Worm (Caenorhabditis elegans) whole organism, L4 larva: ENCODE data around the gene B0212.3.

Experiments
- D1046.2 ChIP-seq: fragments of 200-800 bp; sonication (Bioruptor generic); IDR thresholded peaks from 2 replicates; pipeline ENCODE4 v1.3.6; 2022; ENCODE audit warnings: missing genetic modification characterization, missing compliant biosample characterization
- F10B5.3 ChIP-seq: sonication (generic microtip); optimal IDR thresholded peaks from 2 replicates; lab custom pipeline; 2016; ENCODE audit warnings: mild to moderate bottlenecking, missing genetic modification characterization, missing compliant biosample characterization
- F26F4.8 ChIP-seq: fragments of 200-800 bp; sonication (Bioruptor generic); conservative IDR thresholded peaks from 2 replicates; pipeline ENCODE4 v1.3.6; 2022; ENCODE audit warnings: missing genetic modification characterization, missing compliant biosample characterization
- F37D6.2 ChIP-seq: sonication (generic microtip); optimal IDR thresholded peaks from 2 replicates; lab custom pipeline; 2016; ENCODE audit warnings: mild to moderate bottlenecking, missing genetic modification characterization, missing compliant biosample characterization
- F44E2.7 ChIP-seq: fragments of 200-800 bp; sonication (Bioruptor generic); IDR thresholded peaks from 2 replicates; pipeline ENCODE4 v2.1.2; 2022; ENCODE audit warnings: missing genetic modification characterization, missing compliant biosample characterization
- F49E8.2 ChIP-seq: sonication (generic microtip); optimal IDR thresholded peaks from 2 replicates; lab custom pipeline; 2016; ENCODE audit warnings: missing compliant biosample characterization, mild to moderate bottlenecking, missing genetic modification characterization, borderline replicate concordance
- R02D3.7 ChIP-seq: fragments of 150-350 bp; sonication (generic microtip); optimal IDR thresholded peaks from 3 replicates; lab custom pipeline; 2014; ENCODE audit warnings: missing biosample characterization, missing genetic modification characterization
- T20F7.1 ChIP-seq: fragments of 200-800 bp; sonication (Bioruptor generic); optimal IDR thresholded peaks from 2 replicates; lab custom pipeline; 2018; ENCODE audit warnings: mild to moderate bottlenecking, missing genetic modification characterization, missing compliant biosample characterization
- T26A8.4 ChIP-seq: fragments of 200-800 bp; sonication (Bioruptor generic); IDR thresholded peaks from 2 replicates; pipeline ENCODE4 v1.3.6; 2022; ENCODE audit warnings: missing genetic modification characterization, missing compliant biosample characterization
- Y105C5A.15 ChIP-seq: fragments of 200-800 bp; sonication (Bioruptor generic); IDR thresholded peaks from 2 replicates; pipeline ENCODE4 v1.3.6; 2022; ENCODE audit warnings: missing genetic modification characterization, missing compliant biosample characterization
- Y48G9A.11 ChIP-seq: fragments of 200-800 bp; sonication (Bioruptor generic); IDR thresholded peaks from 2 replicates; pipeline ENCODE4 v1.3.6; 2022; ENCODE audit warnings: missing genetic modification reagents, missing genetic modification characterization, missing compliant biosample characterization
- ZK546.5 ChIP-seq, 2 experiments: sonication (generic microtip); optimal IDR thresholded peaks; 2 replicates each; lab custom pipeline; 2017; ENCODE audit warnings: missing biosample characterization in 2 of 2, missing genetic modification characterization in 2 of 2
- aly-2 ChIP-seq: sonication (generic microtip); optimal IDR thresholded peaks from 2 replicates; lab custom pipeline; 2018; ENCODE audit warnings: missing biosample characterization, missing genetic modification characterization
- attf-4 ChIP-seq: sonication (generic microtip); optimal IDR thresholded peaks from 3 replicates; lab custom pipeline; 2017; ENCODE audit warnings: missing biosample characterization, missing genetic modification characterization
- ceh-20 ChIP-seq: fragments of 200-800 bp; sonication (Bioruptor generic); IDR thresholded peaks from 2 replicates; pipeline ENCODE4 v1.3.6; 2022; ENCODE audit warnings: missing genetic modification reagents, missing genetic modification characterization, missing compliant biosample characterization
- ceh-32 ChIP-seq: sonication (generic microtip); optimal IDR thresholded peaks from 2 replicates; lab custom pipeline; 2016; ENCODE audit warnings: mild to moderate bottlenecking, missing genetic modification characterization, missing compliant biosample characterization; ENCODE audit not compliant: poor library complexity
- ces-1 ChIP-seq: fragments of 150-350 bp; sonication (generic microtip); optimal IDR thresholded peaks from 4 replicates; lab custom pipeline; 2014; ENCODE audit warnings: missing biosample characterization, missing genetic modification reagents, missing genetic modification characterization
- daf-12 ChIP-seq: fragments of 150-350 bp; optimal IDR thresholded peaks from 2 replicates; lab custom pipeline; 2014; ENCODE audit warnings: missing biosample characterization, missing genetic modification reagents, missing genetic modification characterization
- daf-19 ChIP-seq: fragments of 200-800 bp; sonication (Bioruptor generic); conservative IDR thresholded peaks from 2 replicates; pipeline ENCODE4 v1.3.6; 2022; ENCODE audit warnings: missing genetic modification characterization, missing compliant biosample characterization
- daf-8 ChIP-seq: fragments of 200-800 bp; sonication (Bioruptor generic); IDR thresholded peaks from 2 replicates; pipeline ENCODE4 v1.3.6; 2022; ENCODE audit warnings: missing genetic modification characterization, missing compliant biosample characterization
- dmd-6 ChIP-seq: fragments of 200-800 bp; sonication (Bioruptor generic); IDR thresholded peaks from 2 replicates; pipeline ENCODE4 v1.3.6; 2022; ENCODE audit warnings: missing genetic modification reagents, missing genetic modification characterization, missing compliant biosample characterization
- dpl-1 ChIP-seq: fragments of 150-350 bp; optimal IDR thresholded peaks from 2 replicates; lab custom pipeline; 2014; ENCODE audit warnings: missing biosample characterization, missing genetic modification reagents, missing genetic modification characterization
- dve-1 ChIP-seq: sonication (generic microtip); optimal IDR thresholded peaks from 2 replicates; lab custom pipeline; 2017; ENCODE audit warnings: antibody characterized with exemption, mild to moderate bottlenecking, missing genetic modification characterization, missing compliant biosample characterization; ENCODE audit not compliant: insufficient read depth
- egl-27 ChIP-seq: sonication (generic microtip); optimal IDR thresholded peaks from 3 replicates; lab custom pipeline; 2017; ENCODE audit warnings: missing biosample characterization, missing genetic modification reagents, missing genetic modification characterization
- egl-43 ChIP-seq: fragments of 200-800 bp; sonication (Bioruptor generic); IDR thresholded peaks from 2 replicates; pipeline ENCODE4 v1.3.6; 2022; ENCODE audit warnings: missing genetic modification reagents, missing genetic modification characterization, missing compliant biosample characterization
- fkh-10 ChIP-seq: fragments of 150-350 bp; optimal IDR thresholded peaks from 2 replicates; lab custom pipeline; 2014; ENCODE audit warnings: missing biosample characterization, missing genetic modification reagents, missing genetic modification characterization
- fos-1 ChIP-seq: fragments of 150-350 bp; optimal IDR thresholded peaks from 2 replicates; lab custom pipeline; 2014; ENCODE audit warnings: missing biosample characterization, missing genetic modification characterization
- hif-1 ChIP-seq, 2 experiments: sonication (generic microtip); optimal IDR thresholded peaks; 2 replicates each; lab custom pipeline; 2016 to 2017; ENCODE audit warnings: missing compliant biosample characterization in 2 of 2, missing genetic modification characterization in 2 of 2, missing genetic modification reagents in 2 of 2, missing genotype in 2 of 2, mild to moderate bottlenecking in 1 of 2
- hlh-30 ChIP-seq: sonication (generic microtip); optimal IDR thresholded peaks from 2 replicates; lab custom pipeline; 2017; ENCODE audit warnings: antibody characterized with exemption, mild to moderate bottlenecking, missing genetic modification characterization, missing compliant biosample characterization; ENCODE audit not compliant: insufficient read depth
- hmg-1.1 ChIP-seq: fragments of 200-800 bp; sonication (Bioruptor generic); IDR thresholded peaks from 2 replicates; pipeline ENCODE4 v1.3.6; 2022; ENCODE audit warnings: missing genetic modification reagents, missing genetic modification characterization, missing compliant biosample characterization
- jun-1 ChIP-seq: fragments of 150-350 bp; optimal IDR thresholded peaks from 2 replicates; lab custom pipeline; 2014; ENCODE audit warnings: missing biosample characterization, missing genetic modification reagents, missing genetic modification characterization
- lin-13 ChIP-seq: fragments of 150-350 bp; optimal IDR thresholded peaks from 2 replicates; lab custom pipeline; 2014; ENCODE audit warnings: missing biosample characterization, missing genetic modification reagents, missing genetic modification characterization
- lin-38 ChIP-seq: fragments of 200-800 bp; sonication (Bioruptor generic); IDR thresholded peaks from 2 replicates; pipeline ENCODE4 v1.3.6; 2022; ENCODE audit warnings: missing genetic modification reagents, missing genetic modification characterization, missing compliant biosample characterization
- lir-3 ChIP-seq: sonication (generic microtip); optimal IDR thresholded peaks from 2 replicates; lab custom pipeline; 2016; ENCODE audit warnings: mild to moderate bottlenecking, missing genetic modification characterization, missing compliant biosample characterization
- madf-5 ChIP-seq, 2 experiments: fragments of 200-800 bp; sonication (Bioruptor generic); IDR thresholded peaks; 2 replicates each; pipeline ENCODE4 v1.3.6; 2022; ENCODE audit warnings: missing compliant biosample characterization in 2 of 2, missing genetic modification characterization in 2 of 2
- madf-9 ChIP-seq: fragments of 200-800 bp; sonication (Bioruptor generic); conservative IDR thresholded peaks from 2 replicates; pipeline ENCODE4 v1.3.6; 2022; ENCODE audit warnings: missing genetic modification reagents, missing genetic modification characterization, missing compliant biosample characterization
- mxl-2 ChIP-seq: fragments of 200-800 bp; sonication (Bioruptor generic); conservative IDR thresholded peaks from 2 replicates; pipeline ENCODE4 v1.3.6; 2022; ENCODE audit warnings: missing genetic modification reagents, missing genetic modification characterization, missing compliant biosample characterization
- nhr-102 ChIP-seq: sonication (generic microtip); optimal IDR thresholded peaks from 2 replicates; lab custom pipeline; 2016; ENCODE audit warnings: mild to moderate bottlenecking, missing genetic modification characterization, moderate library complexity, missing compliant biosample characterization
- nhr-237 ChIP-seq: sonication (generic microtip); optimal IDR thresholded peaks from 2 replicates; lab custom pipeline; 2017; ENCODE audit warnings: missing biosample characterization, missing genetic modification characterization
- nhr-28 ChIP-seq: fragments of 150-350 bp; optimal IDR thresholded peaks from 2 replicates; lab custom pipeline; 2014; ENCODE audit warnings: missing biosample characterization, missing genetic modification characterization
- nhr-48 ChIP-seq: sonication (generic microtip); optimal IDR thresholded peaks from 2 replicates; lab custom pipeline; 2016; ENCODE audit warnings: mild to moderate bottlenecking, missing genetic modification characterization, missing compliant biosample characterization
- nhr-6 ChIP-seq: fragments of 150-350 bp; optimal IDR thresholded peaks from 2 replicates; lab custom pipeline; 2014; ENCODE audit warnings: missing biosample characterization, missing genetic modification characterization
- nhr-76 ChIP-seq: fragments of 150-350 bp; optimal IDR thresholded peaks from 2 replicates; lab custom pipeline; 2014; ENCODE audit warnings: missing biosample characterization, missing genetic modification characterization
- php-3 ChIP-seq: fragments of 200-800 bp; sonication (Bioruptor generic); IDR thresholded peaks from 2 replicates; pipeline ENCODE4 v1.3.6; 2022; ENCODE audit warnings: missing genetic modification reagents, missing genetic modification characterization, missing compliant biosample characterization
- set-16 ChIP-seq: fragments of 200-800 bp; sonication (Bioruptor generic); IDR thresholded peaks from 2 replicates; pipeline ENCODE4 v1.3.6; 2022; ENCODE audit warnings: missing genetic modification reagents, missing genetic modification characterization, missing compliant biosample characterization
- snpc-1.2 ChIP-seq: fragments of 200-800 bp; sonication (Bioruptor generic); IDR thresholded peaks from 2 replicates; pipeline ENCODE4 v1.3.6; 2022; ENCODE audit warnings: missing genetic modification reagents, missing genetic modification characterization, missing compliant biosample characterization
- snpc-4 ChIP-seq: fragments of 150-350 bp; optimal IDR thresholded peaks from 2 replicates; lab custom pipeline; 2014; ENCODE audit warnings: missing biosample characterization, missing genetic modification characterization
- tag-97 ChIP-seq: fragments of 200-800 bp; sonication (Bioruptor generic); IDR thresholded peaks from 2 replicates; pipeline ENCODE4 v1.3.6; 2022; ENCODE audit warnings: missing genetic modification characterization, missing compliant biosample characterization
- tra-1 ChIP-seq: fragments of 200-800 bp; sonication (Bioruptor generic); IDR thresholded peaks from 2 replicates; pipeline ENCODE4 v1.3.6; 2022; ENCODE audit warnings: missing genetic modification reagents, missing genetic modification characterization, missing compliant biosample characterization
- zfp-2 ChIP-seq: sonication (generic microtip); optimal IDR thresholded peaks from 2 replicates; lab custom pipeline; 2016; ENCODE audit warnings: mild to moderate bottlenecking, missing genetic modification characterization, missing compliant biosample characterization

The B0212.3 gene

DNA sequence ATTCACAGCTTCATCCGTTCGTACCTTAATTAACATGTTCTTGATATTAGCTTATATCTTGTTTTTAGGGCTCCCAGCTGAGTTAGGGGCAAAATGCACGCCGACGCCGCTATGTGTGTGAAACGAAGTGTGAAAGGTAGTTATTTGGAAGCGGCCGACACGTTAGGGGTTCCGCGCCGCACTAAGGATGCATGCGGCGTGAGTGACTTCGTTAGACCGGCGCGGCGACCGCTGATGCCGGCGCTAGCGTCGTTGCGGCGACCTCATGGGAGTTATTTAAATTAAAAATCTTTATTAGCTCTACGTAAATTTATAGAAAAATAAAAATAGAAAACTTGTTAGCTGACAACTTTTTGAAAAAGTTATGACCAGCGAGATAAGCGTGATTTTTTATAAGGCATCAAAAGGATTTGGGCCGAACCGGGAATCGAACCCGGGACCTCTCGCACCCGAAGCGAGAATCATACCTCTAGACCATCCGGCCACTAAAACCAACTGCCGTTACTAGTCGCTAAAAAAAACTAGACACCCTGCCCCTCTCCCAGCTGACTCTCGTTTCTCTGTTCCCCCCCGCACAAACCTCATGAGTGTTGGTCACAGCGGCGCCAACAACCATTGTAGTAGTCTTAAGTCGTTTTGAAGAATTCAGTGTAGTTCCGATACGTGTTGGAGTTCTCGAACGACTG, 11.9 kb downstream of the B0212.3 start (continued):
- TF ChIP-seq nhr-237 (no peak), set-16 (GFP tag; lab: Robert Waterston, UW) (peak; percentile 64), ceh-32 (tag; lab: Kevin White, UChicago) (no peak), hlh-30 (tag; lab: Kevin White, UChicago) (peak; percentile 58), snpc-4 (tag; lab: Kevin White, UChicago) (no peak), madf-5 (GFP tag; IDR thresholded peaks at IDR 0.05; lab: Robert Waterston, UW) (peak; percentile 58 to 82; a peak in 2 of 4 replicates), nhr-48 (tag; lab: Kevin White, UChicago) (peak; percentile 45), F44E2.7 (GFP tag; lab: Robert Waterston, UW) (0 out of 2 replicates have a peak, but pooled peaks have one; percentile 7), daf-19 (GFP tag; lab: Robert Waterston, UW) (no peak), snpc-1.2 (GFP tag; lab: Robert Waterston, UW) (peak; percentile 78; the same call in 1 of the 2 replicates), tra-1 (GFP tag; lab: Robert Waterston, UW) (peak; percentile 55), F37D6.2 (tag; lab: Kevin White, UChicago) (no peak), dve-1 (tag; lab: Kevin White, UChicago) (no peak), T26A8.4 (GFP tag; lab: Robert Waterston, UW) (peak; percentile 78), dpl-1 (GFP tag; lab: Kevin White, UChicago) (peak; percentile 38), hif-1 (tag; optimal IDR thresholded peaks at IDR 0.05; lab: Kevin White, UChicago) (peak in 1 of 2 experiments; percentile 15), ZK546.5 (tag; optimal IDR thresholded peaks at IDR 0.05; lab: Kevin White, UChicago) (no peak), lin-13 (GFP tag; lab: Kevin White, UChicago) (peak; percentile 59), ceh-20 (0 out of 2 replicates have a peak, but pooled peaks have one; percentile 41), ces-1 (no peak), aly-2 (no peak), egl-43 (peak; percentile 93), hmg-1.1 (GFP tag; lab: Robert Waterston, UW) (peak; percentile 83), attf-4 (tag; lab: Kevin White, UChicago) (no peak), tag-97 (GFP tag; lab: Robert Waterston, UW) (no peak), nhr-28 (peak; percentile 19), daf-8 (no peak), lin-38 (GFP tag; lab: Robert Waterston, UW) (peak; percentile 85), T20F7.1 (GFP tag; lab: Kevin White, UChicago) (no peak), F49E8.2 (tag; lab: Kevin White, UChicago) (peak; percentile 17), D1046.2 (GFP tag; lab: Robert Waterston, UW) (peak; percentile 63; the same call in 1 of the 2 replicates), Y105C5A.15 (GFP tag; lab: Robert Waterston, UW) (peak; percentile 59; the same call in 1 of the 2 replicates), mxl-2 (GFP tag; lab: Robert Waterston, UW) (peak; percentile 30; the same call in 1 of the 2 replicates), lir-3 (tag; lab: Kevin White, UChicago) (peak; percentile 22), fkh-10 (GFP tag; lab: Kevin White, UChicago) (no peak), php-3 (GFP tag; lab: Robert Waterston, UW) (no peak), F26F4.8 (GFP tag; lab: Robert Waterston, UW) (peak; percentile 88), zfp-2 (tag; lab: Kevin White, UChicago) (peak; percentile 8), R02D3.7 (tag; lab: Kevin White, UChicago) (no peak), daf-12 (tag; lab: Kevin White, UChicago) (no peak), egl-27 (tag; lab: Kevin White, UChicago) (no peak), F10B5.3 (no peak), madf-9 (GFP tag; lab: Robert Waterston, UW) (peak; percentile 78), nhr-6 (tag; lab: Kevin White, UChicago) (peak; percentile 52), nhr-76 (tag; lab: Kevin White, UChicago) (no peak), dmd-6 (peak; percentile 64), Y48G9A.11 (peak; percentile 55; the same call in 1 of the 2 replicates), jun-1 (no peak), nhr-102 (peak; percentile 61), fos-1 (no peak)
